Fruit fly (Drosophila melanogaster): ENCODE data around the gene CG15715.

dm6 chr3L:15877520-15877919 is 40.2 kb upstream of the CG15715 start:
- TF ChIP-seq CG12236 (GFP tag; optimal IDR thresholded peaks at IDR 0.05) = no peak
- no peak for TF ChIP-seq run (tag; optimal IDR thresholded peaks at IDR 0.05)
- no peak for TF ChIP-seq CG14441 (GFP tag; IDR thresholded peaks at IDR 0.05)
- no peak for TF ChIP-seq CG13775 (GFP tag; optimal IDR thresholded peaks at IDR 0.05)
- TF ChIP-seq sens-2 (GFP tag; IDR thresholded peaks at IDR 0.05) = no peak
- no peak for TF ChIP-seq CG4328 (GFP tag; optimal IDR thresholded peaks at IDR 0.05)
- TF ChIP-seq Abd-B (GFP tag; optimal IDR thresholded peaks at IDR 0.05) = no peak
- TF ChIP-seq CTCF (GFP tag; optimal IDR thresholded peaks at IDR 0.05) = no peak
- no peak for TF ChIP-seq CG1792 (GFP tag; optimal IDR thresholded peaks at IDR 0.05)
- TF ChIP-seq Eip74EF (GFP tag; optimal IDR thresholded peaks at IDR 0.05) = no peak
- no peak for TF ChIP-seq ato (GFP tag; IDR thresholded peaks at IDR 0.05; ENCODE audit: partially characterized antibody)

All from whole organism, embryonic.